Worm (Caenorhabditis elegans): ENCODE measurements around the gene klp-18.

The klp-18 gene

ce11 chrIV:7016502-7016901 lies 23.5 kb upstream of the klp-18 start (continued):
- TF ChIP-seq Y105C5A.15 (GFP tag; IDR thresholded peaks at IDR 0.05) (no peak), R02D3.7 (tag; optimal IDR thresholded peaks at IDR 0.05) (no peak), snpc-1.2 (GFP tag; IDR thresholded peaks at IDR 0.05) (no peak), hlh-11 (tag; optimal IDR thresholded peaks at IDR 0.05) (peak; percentile 49), nhr-25 (tag; optimal IDR thresholded peaks at IDR 0.05; ENCODE audit: borderline replicate concordance, insufficient read depth) (no peak), egl-27 (tag; optimal IDR thresholded peaks at IDR 0.05) (no peak), mxl-3 (GFP tag; optimal IDR thresholded peaks at IDR 0.05) (no peak), dmd-8 (GFP tag; IDR thresholded peaks at IDR 0.05) (no peak), nhr-237 (tag; optimal IDR thresholded peaks at IDR 0.05) (no peak), nhr-11 (tag; optimal IDR thresholded peaks at IDR 0.05) (no peak), vab-7 (GFP tag; IDR thresholded peaks at IDR 0.05) (no peak), nhr-77 (tag; optimal IDR thresholded peaks at IDR 0.05) (peak; percentile 4), F10B5.3 (tag; optimal IDR thresholded peaks at IDR 0.05) (no peak), ceh-82 (tag; optimal IDR thresholded peaks at IDR 0.05) (no peak), ztf-7 (tag; optimal IDR thresholded peaks at IDR 0.05) (no peak), ceh-32 (tag; optimal IDR thresholded peaks at IDR 0.05; ENCODE audit: poor library complexity) (no peak), dpl-1 (GFP tag; optimal IDR thresholded peaks at IDR 0.05) (peak; percentile 9), daf-19 (GFP tag; conservative IDR thresholded peaks at IDR 0.05) (no peak), ZK337.2 (GFP tag; IDR thresholded peaks at IDR 0.05) (no peak), tag-97 (GFP tag; IDR thresholded peaks at IDR 0.05) (no peak), hmg-1.1 (GFP tag; IDR thresholded peaks at IDR 0.05) (no peak), jun-1 (tag; optimal IDR thresholded peaks at IDR 0.05) (no peak), php-3 (GFP tag; IDR thresholded peaks at IDR 0.05) (no peak), dmd-6 (GFP tag; IDR thresholded peaks at IDR 0.05) (peak; percentile 21; the same call in 1 of the 2 replicates), lsy-2 (tag; optimal IDR thresholded peaks at IDR 0.05) (peak in 1 of 2 experiments; percentile 70), spr-1 (tag; optimal IDR thresholded peaks at IDR 0.05) (no peak), nhr-28 (tag; optimal IDR thresholded peaks at IDR 0.05) (peak; percentile 46), zfp-3 (GFP tag; conservative IDR thresholded peaks at IDR 0.05) (no peak), mxl-2 (GFP tag; conservative IDR thresholded peaks at IDR 0.05) (no peak), F26F4.8 (GFP tag; conservative IDR thresholded peaks at IDR 0.05) (no peak), ceh-44 (GFP tag; IDR thresholded peaks at IDR 0.05) (no peak), zfp-2 (tag; optimal IDR thresholded peaks at IDR 0.05) (no peak), mdt-29 (GFP tag; IDR thresholded peaks at IDR 0.05) (no peak), nhr-42 (GFP tag; IDR thresholded peaks at IDR 0.05) (no peak), daf-8 (GFP tag; IDR thresholded peaks at IDR 0.05) (no peak), duxl-1 (tag; optimal IDR thresholded peaks at IDR 0.05; ENCODE audit: poor library complexity) (no peak), attf-4 (tag; optimal IDR thresholded peaks at IDR 0.05) (no peak), skn-1 (tag; optimal IDR thresholded peaks at IDR 0.05) (no peak), egl-43 (GFP tag; IDR thresholded peaks at IDR 0.05) (no peak), Y5F2A.4 (GFP tag; optimal IDR thresholded peaks at IDR 0.05) (no peak), mep-1 (tag; optimal IDR thresholded peaks at IDR 0.05) (peak; percentile 71), ceh-62 (tag; optimal IDR thresholded peaks at IDR 0.05) (no peak), hlh-30 (tag; optimal IDR thresholded peaks at IDR 0.05; ENCODE audit: insufficient read depth) (peak; percentile 85), cey-2 (tag; optimal IDR thresholded peaks at IDR 0.05; ENCODE audit: borderline replicate concordance, insufficient read depth) (no peak), tra-1 (GFP tag; IDR thresholded peaks at IDR 0.05) (no peak), mes-2 (tag; optimal IDR thresholded peaks at IDR 0.05; ENCODE audit: poor library complexity, severe bottlenecking) (no peak), T20F7.1 (GFP tag; optimal IDR thresholded peaks at IDR 0.05) (no peak), lim-7 (GFP tag; IDR thresholded peaks at IDR 0.05) (no peak), nhr-41 (GFP tag; IDR thresholded peaks at IDR 0.05) (no peak), ZK546.5 (tag; optimal IDR thresholded peaks at IDR 0.05) (no peak), F37D6.2 (tag; optimal IDR thresholded peaks at IDR 0.05) (no peak), F49E8.2 (tag; optimal IDR thresholded peaks at IDR 0.05; ENCODE audit: borderline replicate concordance) (no peak)

Data from whole organism, L4 larva.